Fruit fly (Drosophila melanogaster) whole organism: Measurements from ENCODE around the gene aln.

ENCODE experiments used
- CG8478 ChIP-seq: fragments of >200 bp; optimal IDR thresholded peaks from 2 replicates; lab custom pipeline; 2018; ENCODE audit warnings: inconsistent platforms
- psq ChIP-seq: fragments of >200 bp; optimal IDR thresholded peaks from 2 replicates; lab custom pipeline; 2017
- usp ChIP-seq: fragments of >200 bp; optimal IDR thresholded peaks from 2 replicates; lab custom pipeline; 2017; ENCODE audit warnings: missing biosample characterization, missing genetic modification characterization, mixed read lengths

DNA sequence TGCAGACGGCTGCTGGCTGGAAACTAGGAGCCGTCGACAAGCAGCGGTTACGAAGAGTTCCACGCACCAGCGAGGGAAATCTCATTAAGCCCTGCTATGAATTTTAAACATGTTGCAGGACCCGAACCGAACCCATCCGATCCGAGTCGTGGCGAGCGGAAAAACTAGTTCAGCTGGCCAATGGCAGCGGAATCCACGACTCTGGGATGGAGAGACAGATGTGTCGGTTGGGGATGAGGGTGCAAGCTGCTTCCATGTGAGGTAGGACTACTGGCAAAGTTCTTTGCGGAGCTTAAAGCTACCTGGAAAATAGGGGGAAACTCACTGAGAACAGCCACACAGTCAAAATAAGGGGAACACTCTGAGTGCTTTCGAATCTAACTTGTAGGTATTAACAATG is 29.9 kb downstream of the aln start:
- TF ChIP-seq psq (lab: Kevin White, UChicago): no peak
- no peak for TF ChIP-seq usp
- TF ChIP-seq CG8478: no peak
